Worm (Caenorhabditis elegans): Measurements from ENCODE around the gene M162.15.

DNA sequence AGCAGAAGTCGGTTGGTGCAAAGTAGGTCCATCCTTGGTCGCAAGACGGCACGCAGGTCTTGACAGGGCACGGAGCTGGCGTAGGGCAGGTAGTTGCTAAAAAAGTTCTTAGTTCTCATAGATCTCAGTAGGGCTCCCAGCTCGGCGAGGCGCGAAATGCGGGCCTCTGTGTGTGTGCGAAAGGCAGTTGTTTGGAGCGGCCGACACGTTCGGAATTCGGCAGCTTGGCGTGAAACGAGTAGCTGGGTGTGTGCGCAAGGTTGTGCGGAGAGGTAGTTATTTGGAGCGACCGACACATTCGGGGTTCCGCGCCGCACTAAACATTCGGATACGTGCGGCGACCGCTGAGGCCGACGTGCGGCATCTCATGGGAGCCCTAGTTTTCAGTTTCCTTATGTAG lies 18.7 kb downstream of the M162.15 start:
- TF ChIP-seq nhr-11 (tag; optimal IDR thresholded peaks at IDR 0.05) (no peak), egl-27 (tag; optimal IDR thresholded peaks at IDR 0.05) (no peak), ztf-11 (tag; optimal IDR thresholded peaks at IDR 0.05) (no peak), skn-1 (tag; optimal IDR thresholded peaks at IDR 0.05) (no peak), ama-1 (optimal IDR thresholded peaks at IDR 0.05) (no peak), nhr-12 (tag; optimal IDR thresholded peaks at IDR 0.05) (no peak)

Measured in whole organism, L2 larva.